Worm (Caenorhabditis elegans) whole organism, midembryonic: ENCODE measurements around the gene acp-7.

Experiments
- T22C8.4 ChIP-seq: fragments of 200-800 bp; sonication (Bioruptor generic); IDR thresholded peaks from 2 replicates; pipeline ENCODE4 v1.3.6; 2022; ENCODE audit warnings: missing genetic modification characterization, missing compliant biosample characterization
- cog-1 ChIP-seq: sonication (generic microtip); optimal IDR thresholded peaks from 2 replicates; lab custom pipeline; 2016; ENCODE audit warnings: missing genetic modification characterization, missing compliant biosample characterization
- flt-1 ChIP-seq: fragments of 200-800 bp; sonication (Bioruptor generic); IDR thresholded peaks from 2 replicates; pipeline ENCODE4 v1.3.6; 2022; ENCODE audit warnings: missing genetic modification characterization, missing compliant biosample characterization
- klf-2 ChIP-seq: fragments of 200-800 bp; sonication (Bioruptor generic); conservative IDR thresholded peaks from 2 replicates; pipeline ENCODE4 v1.3.6; 2022; ENCODE audit warnings: missing genetic modification reagents, missing genetic modification characterization, missing compliant biosample characterization
- med-1 ChIP-seq: sonication (generic microtip); optimal IDR thresholded peaks from 2 replicates; lab custom pipeline; 2017; ENCODE audit warnings: missing genetic modification characterization, mild to moderate bottlenecking, missing compliant biosample characterization, antibody characterized with exemption, missing genetic modification reagents; ENCODE audit not compliant: insufficient read depth
- ref-1 ChIP-seq: fragments of 200-800 bp; sonication (Bioruptor generic); conservative IDR thresholded peaks from 2 replicates; pipeline ENCODE4 v1.3.6; 2022; ENCODE audit warnings: missing genetic modification reagents, missing genetic modification characterization, missing compliant biosample characterization
- tab-1 ChIP-seq: fragments of 200-800 bp; sonication (Bioruptor generic); IDR thresholded peaks from 2 replicates; pipeline ENCODE4 v1.3.6; 2022; ENCODE audit warnings: missing genetic modification characterization, missing compliant biosample characterization
- ztf-23 ChIP-seq: fragments of 200-800 bp; sonication (Bioruptor generic); IDR thresholded peaks from 2 replicates; pipeline ENCODE4 v1.3.6; 2022; ENCODE audit warnings: missing genetic modification reagents, missing genetic modification characterization, missing compliant biosample characterization
- ztf-29 ChIP-seq: fragments of 200-800 bp; sonication (Bioruptor generic); IDR thresholded peaks from 2 replicates; pipeline ENCODE4 v1.3.6; 2022; ENCODE audit warnings: missing genetic modification reagents, missing genetic modification characterization, missing compliant biosample characterization

- no peak for TF ChIP-seq tab-1 (GFP tag; lab: Robert Waterston, UW)
- no peak for TF ChIP-seq flt-1
- TF ChIP-seq med-1 (GFP tag; lab: Kevin White, UChicago) = no peak
- TF ChIP-seq ref-1 (GFP tag; lab: Robert Waterston, UW) = no peak
- no peak for TF ChIP-seq klf-2 (GFP tag; lab: Robert Waterston, UW)
- no peak for TF ChIP-seq cog-1 (tag; lab: Kevin White, UChicago)
- TF ChIP-seq ztf-29 (GFP tag; lab: Robert Waterston, UW) = no peak
- TF ChIP-seq T22C8.4 = no peak
- TF ChIP-seq ztf-23 (GFP tag; lab: Robert Waterston, UW) = no peak
Measured at ce11 chrIV:6441601-6442000, 10.1 kb upstream of the acp-7 start, which contains the start of gene Y73B6BL.31.
